Worm (Caenorhabditis elegans) whole organism, L1 larva: ENCODE results near the gene Y57G7A.6.

Experiments used
- elt-2 ChIP-seq: sonication (generic microtip); optimal IDR thresholded peaks from 2 replicates; lab custom pipeline; 2016; ENCODE audit warnings: missing genetic modification characterization, mild to moderate bottlenecking, inconsistent platforms, missing compliant biosample characterization, missing genetic modification reagents
- nhr-20 ChIP-seq: sonication (generic microtip); optimal IDR thresholded peaks from 2 replicates; lab custom pipeline; 2016; ENCODE audit warnings: mild to moderate bottlenecking, missing genetic modification characterization, missing compliant biosample characterization

ce11 chrII:1326689-1327088, 41.3 kb upstream of the Y57G7A.6 start, which contains the start of gene jip-1:
- no peak for TF ChIP-seq elt-2
- TF ChIP-seq nhr-20: no peak
